Worm (Caenorhabditis elegans) whole organism, midembryonic: ENCODE results near the gene R12B2.13.

Experiments
- T22C8.4 ChIP-seq: fragments of 200-800 bp; sonication (Bioruptor generic); IDR thresholded peaks from 2 replicates; pipeline ENCODE4 v1.3.6; 2022; ENCODE audit warnings: missing genetic modification characterization, missing compliant biosample characterization
- klf-2 ChIP-seq: fragments of 200-800 bp; sonication (Bioruptor generic); conservative IDR thresholded peaks from 2 replicates; pipeline ENCODE4 v1.3.6; 2022; ENCODE audit warnings: missing genetic modification reagents, missing genetic modification characterization, missing compliant biosample characterization
- ref-1 ChIP-seq: fragments of 200-800 bp; sonication (Bioruptor generic); conservative IDR thresholded peaks from 2 replicates; pipeline ENCODE4 v1.3.6; 2022; ENCODE audit warnings: missing genetic modification reagents, missing genetic modification characterization, missing compliant biosample characterization
- tab-1 ChIP-seq: fragments of 200-800 bp; sonication (Bioruptor generic); IDR thresholded peaks from 2 replicates; pipeline ENCODE4 v1.3.6; 2022; ENCODE audit warnings: missing genetic modification characterization, missing compliant biosample characterization

ce11 chrIII:5836261-5836660, 3.0 kb upstream of the R12B2.13 start:
- TF ChIP-seq ref-1 (GFP tag; lab: Robert Waterston, UW) (no peak), klf-2 (GFP tag; lab: Robert Waterston, UW) (no peak), tab-1 (no peak), T22C8.4 (GFP tag; lab: Robert Waterston, UW) (no peak)
